Worm (Caenorhabditis elegans): Measurements from ENCODE around the gene tbb-4.

Gene tbb-4

DNA sequence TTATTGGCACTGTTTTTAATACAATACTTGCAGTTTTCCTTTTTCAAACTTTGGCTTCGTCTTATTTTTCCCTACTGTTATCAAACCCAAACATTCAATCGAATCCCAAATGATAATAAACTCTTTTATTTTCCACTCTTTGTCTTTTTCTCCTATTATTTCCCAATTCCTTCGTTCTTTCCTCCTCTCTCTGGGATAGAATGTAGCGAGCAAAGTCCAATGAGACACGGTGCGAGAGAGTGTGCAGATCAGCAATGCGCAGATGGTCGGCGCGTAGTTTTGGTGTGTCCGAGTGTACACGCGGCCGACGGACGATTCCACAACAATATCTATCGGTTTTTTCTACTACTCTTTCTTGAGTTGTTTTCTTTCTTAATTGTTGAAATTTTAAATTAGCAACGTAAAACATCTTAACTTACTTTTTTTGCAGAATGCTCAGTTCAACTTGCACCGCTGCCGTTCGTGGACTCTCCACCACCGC is 5.7 kb downstream of the tbb-4 start, which contains the start of gene B0272.3:
TSS of gene B0272.3 (plus strand) at position 431 of the 481 bp plus-strand sequence.
- TF ChIP-seq atf-7 (tag; optimal IDR thresholded peaks at IDR 0.05) = peak; percentile 32
- no peak for TF ChIP-seq ccch-3 (GFP tag; optimal IDR thresholded peaks at IDR 0.05)
- TF ChIP-seq xnd-1 (tag; optimal IDR thresholded peaks at IDR 0.05) = no peak
- TF ChIP-seq attf-5 (GFP tag; optimal IDR thresholded peaks at IDR 0.05) = peak; percentile 6
- TF ChIP-seq let-607 (tag; optimal IDR thresholded peaks at IDR 0.05) = peak in 1 of 2 experiments; percentile 69
- TF ChIP-seq nhr-80 (tag; optimal IDR thresholded peaks at IDR 0.05) = peak; percentile 79
- TF ChIP-seq mxl-1 (tag; optimal IDR thresholded peaks at IDR 0.05) = no peak
- no peak for TF ChIP-seq F55B11.4 (tag; optimal IDR thresholded peaks at IDR 0.05; ENCODE audit: borderline replicate concordance, insufficient read depth)
- TF ChIP-seq hlh-26 (GFP tag; conservative IDR thresholded peaks at IDR 0.05) = no peak
- no peak for TF ChIP-seq tbx-9 (tag; optimal IDR thresholded peaks at IDR 0.05; ENCODE audit: borderline replicate concordance)
- TF ChIP-seq chd-7 (tag; optimal IDR thresholded peaks at IDR 0.05) = peak; percentile 46
- no peak for TF ChIP-seq snpc-4 (GFP tag; optimal IDR thresholded peaks at IDR 0.05)
- peak in 3 of 4 experiments; percentile 31 to 50 (median 41) for TF ChIP-seq snpc-4 (tag; optimal IDR thresholded peaks at IDR 0.05)
- no peak for TF ChIP-seq ztf-26 (tag; optimal IDR thresholded peaks at IDR 0.05)
- TF ChIP-seq nfya-1 (tag; optimal IDR thresholded peaks at IDR 0.05; ENCODE audit: borderline replicate concordance, insufficient read depth) = no peak
- TF ChIP-seq aptf-2 (GFP tag; conservative IDR thresholded peaks at IDR 0.05) = no peak
- no peak for TF ChIP-seq somi-1 (GFP tag; optimal IDR thresholded peaks at IDR 0.05)
- no peak for TF ChIP-seq Y67H2A.10 (GFP tag; conservative IDR thresholded peaks at IDR 0.05)
- TF ChIP-seq gei-17 (GFP tag; optimal IDR thresholded peaks at IDR 0.05) = no peak
- peak; percentile 49; the same call in 1 of the 2 replicates for TF ChIP-seq B0336.3 (GFP tag; IDR thresholded peaks at IDR 0.05)
- no peak for TF ChIP-seq K12H6.12 (tag; optimal IDR thresholded peaks at IDR 0.05)
- no peak for TF ChIP-seq rpc-1 (optimal IDR thresholded peaks at IDR 0.05)
- no peak for TF ChIP-seq rpc-1 (tag; optimal IDR thresholded peaks at IDR 0.05)
- no peak for TF ChIP-seq cebp-1 (GFP tag; IDR thresholded peaks at IDR 0.05)
- TF ChIP-seq cebp-1 (tag; optimal IDR thresholded peaks at IDR 0.05) = peak; percentile 73
- TF ChIP-seq cebp-2 (GFP tag; IDR thresholded peaks at IDR 0.05) = no peak
- TF ChIP-seq F22D6.2 (tag; optimal IDR thresholded peaks at IDR 0.05) = no peak
- no peak for TF ChIP-seq F10E7.11 (tag; optimal IDR thresholded peaks at IDR 0.05)
- no peak for TF ChIP-seq tlf-1 (GFP tag; optimal IDR thresholded peaks at IDR 0.05)
- TF ChIP-seq F23B12.7 (tag; optimal IDR thresholded peaks at IDR 0.05; ENCODE audit: insufficient read depth) = no peak
- no peak for TF ChIP-seq snpc-1.1 (tag; optimal IDR thresholded peaks at IDR 0.05; ENCODE audit: insufficient read depth)
- TF ChIP-seq Y56A3A.18 (GFP tag; IDR thresholded peaks at IDR 0.05) = no peak
- no peak for TF ChIP-seq Y53G8AR.9 (GFP tag; conservative IDR thresholded peaks at IDR 0.05)
- no peak for TF ChIP-seq nfya-2 (GFP tag; IDR thresholded peaks at IDR 0.05)
- no peak for TF ChIP-seq dpff-1 (tag; optimal IDR thresholded peaks at IDR 0.05)
- TF ChIP-seq lin-54 (GFP tag; optimal IDR thresholded peaks at IDR 0.05) = no peak
- TF ChIP-seq die-1 (tag; optimal IDR thresholded peaks at IDR 0.05) = peak; percentile 3
- no peak for TF ChIP-seq efl-1 (GFP tag; optimal IDR thresholded peaks at IDR 0.05)
- TF ChIP-seq nhr-27 (tag; optimal IDR thresholded peaks at IDR 0.05) = no peak
- TF ChIP-seq F57C9.4 (tag; optimal IDR thresholded peaks at IDR 0.05) = no peak
- TF ChIP-seq madf-10 (tag; optimal IDR thresholded peaks at IDR 0.05) = peak; percentile 37
- no peak for TF ChIP-seq sea-2 (GFP tag; IDR thresholded peaks at IDR 0.05)
- no peak for TF ChIP-seq lir-1 (GFP tag; conservative IDR thresholded peaks at IDR 0.05)
- no peak for TF ChIP-seq ets-4 (GFP tag; optimal IDR thresholded peaks at IDR 0.05)
- TF ChIP-seq lin-40 (tag; optimal IDR thresholded peaks at IDR 0.05) = peak; percentile 48
- no peak for TF ChIP-seq ztf-3 (GFP tag; optimal IDR thresholded peaks at IDR 0.05)
- no peak for TF ChIP-seq ekl-4 (GFP tag; IDR thresholded peaks at IDR 0.05)
- TF ChIP-seq akir-1 (GFP tag; optimal IDR thresholded peaks at IDR 0.05) = no peak
- no peak for TF ChIP-seq C17E4.6 (GFP tag; IDR thresholded peaks at IDR 0.05)
